Fruit fly (Drosophila melanogaster) whole organism, embryonic: ENCODE data around the gene Patj.
A peak's percentile ranks its signal among the peaks of the same experiment; 100 is the strongest.

Experiments used
- Abd-B ChIP-seq: fragments of 200-800 bp; sonication (Bioruptor generic); optimal IDR thresholded peaks from 2 replicates; lab custom pipeline; 2018; ENCODE audit warnings: missing biosample characterization, mild to moderate bottlenecking, missing genetic modification characterization, moderate library complexity
- Adf1 ChIP-seq: fragments of 200-800 bp; sonication (Bioruptor generic); IDR thresholded peaks from 2 replicates; pipeline ENCODE4 v1.3.6; 2022; ENCODE audit warnings: missing biosample characterization, missing genetic modification characterization
- Asciz ChIP-seq: fragments of 200-800 bp; sonication (Bioruptor generic); optimal IDR thresholded peaks from 2 replicates; lab custom pipeline; 2017; ENCODE audit warnings: missing biosample characterization, mild to moderate bottlenecking, missing genetic modification characterization, missing genetic modification reagents
- CG10267 ChIP-seq: fragments of 200-800 bp; sonication (Bioruptor generic); optimal IDR thresholded peaks from 2 replicates; lab custom pipeline; 2018; ENCODE audit warnings: missing biosample characterization, mild to moderate bottlenecking, missing genetic modification characterization, moderate library complexity
- CG10654 ChIP-seq: fragments of 200-800 bp; sonication (Bioruptor generic); optimal IDR thresholded peaks from 2 replicates; lab custom pipeline; 2016; ENCODE audit warnings: missing biosample characterization, missing genetic modification characterization
- CG1233 ChIP-seq: fragments of 200-800 bp; sonication (Bioruptor generic); optimal IDR thresholded peaks from 4 replicates; lab custom pipeline; 2018; ENCODE audit warnings: missing biosample characterization, mild to moderate bottlenecking, missing genetic modification characterization
- CG13296 ChIP-seq: fragments of 200-800 bp; sonication (Bioruptor generic); optimal IDR thresholded peaks from 3 replicates; lab custom pipeline; 2018; ENCODE audit warnings: missing biosample characterization, mild to moderate bottlenecking, missing genetic modification characterization
- CG14710 ChIP-seq: fragments of 200-800 bp; sonication (Bioruptor generic); optimal IDR thresholded peaks from 3 replicates; lab custom pipeline; 2019; ENCODE audit warnings: missing biosample characterization, mild to moderate bottlenecking, missing genetic modification characterization, moderate library complexity
- CG14965 ChIP-seq: fragments of 200-800 bp; sonication (Bioruptor generic); optimal IDR thresholded peaks from 2 replicates; lab custom pipeline; 2016; ENCODE audit warnings: missing biosample characterization, missing genetic modification characterization, borderline replicate concordance
- CG15696 ChIP-seq: fragments of 200-800 bp; sonication (Bioruptor generic); optimal IDR thresholded peaks from 2 replicates; lab custom pipeline; 2019; ENCODE audit warnings: missing biosample characterization, mild to moderate bottlenecking, missing genetic modification characterization, moderate library complexity
- CG16779 ChIP-seq: fragments of 200-800 bp; sonication (Bioruptor generic); IDR thresholded peaks from 2 replicates; pipeline ENCODE4 v1.3.6; 2022; ENCODE audit warnings: missing biosample characterization, missing genetic modification characterization
- CG2116 ChIP-seq: fragments of 200-800 bp; sonication (Bioruptor generic); optimal IDR thresholded peaks from 3 replicates; lab custom pipeline; 2018; ENCODE audit warnings: missing biosample characterization, mild to moderate bottlenecking, missing genetic modification characterization
- CG2129 ChIP-seq: fragments of 200-800 bp; sonication (Bioruptor generic); IDR thresholded peaks from 2 replicates; pipeline ENCODE4 v1.3.6; 2022; ENCODE audit warnings: missing biosample characterization, missing genetic modification characterization; ENCODE audit not compliant: partially characterized antibody
- CG31388 ChIP-seq: fragments of 200-800 bp; sonication (Bioruptor generic); optimal IDR thresholded peaks from 2 replicates; lab custom pipeline; 2016; ENCODE audit warnings: missing biosample characterization, missing genetic modification characterization
- CG4707 ChIP-seq: fragments of 200-800 bp; sonication (Bioruptor generic); optimal IDR thresholded peaks from 2 replicates; lab custom pipeline; 2018; ENCODE audit warnings: missing biosample characterization, mild to moderate bottlenecking, missing genetic modification characterization, moderate library complexity
- CG6689 ChIP-seq: fragments of 200-800 bp; sonication (Bioruptor generic); IDR thresholded peaks from 2 replicates; pipeline ENCODE4 v1.3.6; 2022; ENCODE audit warnings: missing biosample characterization, missing genetic modification characterization
- CG7357 ChIP-seq: fragments of 200-800 bp; sonication (Bioruptor generic); IDR thresholded peaks from 3 replicates; pipeline ENCODE4 v1.3.6; 2022; ENCODE audit warnings: missing biosample characterization, missing genetic modification characterization
- CG7372 ChIP-seq: fragments of 200-800 bp; sonication (Bioruptor generic); IDR thresholded peaks from 2 replicates; pipeline ENCODE4 v1.3.6; 2022; ENCODE audit warnings: missing biosample characterization, missing genetic modification characterization
- CG8478 ChIP-seq: fragments of >200 bp; optimal IDR thresholded peaks from 2 replicates; lab custom pipeline; 2018
- CG8765 ChIP-seq: fragments of 200-800 bp; sonication (Bioruptor generic); IDR thresholded peaks from 2 replicates; pipeline ENCODE4 v1.3.6; 2022; ENCODE audit warnings: missing biosample characterization, missing genetic modification characterization
- CG8924 ChIP-seq: fragments of 200-800 bp; optimal IDR thresholded peaks from 3 replicates; lab custom pipeline; 2019; ENCODE audit warnings: missing biosample characterization, mild to moderate bottlenecking, missing genetic modification characterization, moderate library complexity
- CG9817 ChIP-seq: fragments of 200-800 bp; sonication (Bioruptor generic); optimal IDR thresholded peaks from 2 replicates; lab custom pipeline; 2018; ENCODE audit warnings: missing biosample characterization, mild to moderate bottlenecking, missing genetic modification characterization, moderate library complexity
- D ChIP-seq, 2 experiments: fragments of 200-800 bp in 1 of 2; fragments of >200 bp in 1 of 2; sonication (Bioruptor generic) in 1 of 2; optimal IDR thresholded peaks; 2 replicates in 1 of 2; 3 replicates in 1 of 2; lab custom pipeline; 2017; ENCODE audit warnings: mild to moderate bottlenecking in 1 of 2, missing biosample characterization in 1 of 2, missing genetic modification characterization in 1 of 2, missing genetic modification reagents in 1 of 2
- Dll ChIP-seq: fragments of 200-800 bp; sonication (Bioruptor generic); IDR thresholded peaks from 4 replicates; pipeline ENCODE4 v1.3.6; 2022; ENCODE audit warnings: missing biosample characterization, missing genetic modification characterization; ENCODE audit not compliant: partially characterized antibody
- Eip74EF ChIP-seq, 2 experiments: fragments of 200-800 bp in 1 of 2; fragments of >200 bp in 1 of 2; sonication (Bioruptor generic) in 1 of 2; optimal IDR thresholded peaks; 2 replicates each; lab custom pipeline; 2017 to 2019; ENCODE audit warnings: missing biosample characterization in 2 of 2, missing genetic modification characterization in 2 of 2, mild to moderate bottlenecking in 1 of 2, moderate library complexity in 1 of 2
- Gsc ChIP-seq: fragments of 200-800 bp; sonication (Bioruptor generic); IDR thresholded peaks from 2 replicates; pipeline ENCODE4 v1.3.6; 2022; ENCODE audit warnings: missing biosample characterization, missing genetic modification characterization
- Gug ChIP-seq: fragments of 200-800 bp; sonication (Bioruptor generic); IDR thresholded peaks from 4 replicates; pipeline ENCODE4 v1.3.6; 2022; ENCODE audit warnings: missing biosample characterization, missing genetic modification characterization
- Hand ChIP-seq: fragments of 200-800 bp; sonication (Bioruptor generic); optimal IDR thresholded peaks from 2 replicates; lab custom pipeline; 2017; ENCODE audit warnings: mild to moderate bottlenecking, missing biosample characterization, missing genetic modification reagents, missing genetic modification characterization
- Jarid2 ChIP-seq: fragments of 200-800 bp; sonication (Bioruptor generic); optimal IDR thresholded peaks from 3 replicates; lab custom pipeline; 2017; ENCODE audit warnings: mild to moderate bottlenecking, missing biosample characterization, missing genetic modification reagents, missing genetic modification characterization
- Lpt ChIP-seq: fragments of >200 bp; optimal IDR thresholded peaks from 2 replicates; lab custom pipeline; 2018; ENCODE audit warnings: missing biosample characterization, missing genetic modification characterization
- Myb ChIP-seq: fragments of 200-800 bp; sonication (Bioruptor generic); optimal IDR thresholded peaks from 2 replicates; lab custom pipeline; 2016; ENCODE audit warnings: missing biosample characterization, missing genetic modification characterization
- Nf-YA ChIP-seq: fragments of 200-800 bp; sonication (Bioruptor generic); IDR thresholded peaks from 2 replicates; pipeline ENCODE4 v1.3.6; 2022; ENCODE audit warnings: missing biosample characterization, missing genetic modification characterization
- Sin3A ChIP-seq: fragments of >200 bp; optimal IDR thresholded peaks from 2 replicates; lab custom pipeline; 2018
- Spps ChIP-seq: fragments of 200-800 bp; sonication (Bioruptor generic); optimal IDR thresholded peaks from 2 replicates; lab custom pipeline; 2018; ENCODE audit warnings: missing biosample characterization, mild to moderate bottlenecking, missing genetic modification characterization
- chif ChIP-seq, 2 experiments: fragments of 200-800 bp; sonication (Bioruptor generic); optimal IDR thresholded peaks; 3 replicates each; lab custom pipeline; 2016; ENCODE audit warnings: missing biosample characterization in 2 of 2, missing genetic modification characterization in 2 of 2
- crc ChIP-seq: fragments of 200-800 bp; sonication (Bioruptor generic); optimal IDR thresholded peaks from 2 replicates; lab custom pipeline; 2016; ENCODE audit warnings: missing biosample characterization, missing genetic modification characterization
- gsb ChIP-seq: fragments of 200-800 bp; sonication (Bioruptor generic); IDR thresholded peaks from 2 replicates; pipeline ENCODE4 v1.3.6; 2022; ENCODE audit warnings: missing biosample characterization, missing genetic modification characterization
- h ChIP-seq: fragments of >200 bp; optimal IDR thresholded peaks from 2 replicates; lab custom pipeline; 2017
- hb ChIP-seq: fragments of 200-800 bp; sonication (Bioruptor generic); IDR thresholded peaks from 3 replicates; pipeline ENCODE4 v1.3.6; 2022; ENCODE audit warnings: missing biosample characterization, missing genetic modification characterization; ENCODE audit not compliant: partially characterized antibody
- ken ChIP-seq: fragments of 200-800 bp; sonication (Bioruptor generic); IDR thresholded peaks from 3 replicates; pipeline ENCODE4 v1.3.6; 2022; ENCODE audit warnings: missing biosample characterization, missing genetic modification characterization
- lab ChIP-seq: fragments of 200-800 bp; sonication (Bioruptor generic); optimal IDR thresholded peaks from 3 replicates; lab custom pipeline; 2017; ENCODE audit warnings: missing biosample characterization, missing genetic modification characterization, mild to moderate bottlenecking, moderate library complexity, missing genetic modification reagents
- lbe ChIP-seq: fragments of 200-800 bp; sonication (Bioruptor generic); optimal IDR thresholded peaks from 2 replicates; lab custom pipeline; 2016; ENCODE audit warnings: missing biosample characterization, mild to moderate bottlenecking, missing genetic modification characterization
- lov ChIP-seq, 2 experiments: fragments of 200-800 bp in 1 of 2; fragments of >200 bp in 1 of 2; sonication (Bioruptor generic) in 1 of 2; IDR thresholded peaks in 1 of 2; optimal IDR thresholded peaks in 1 of 2; 2 replicates in 1 of 2; 3 replicates in 1 of 2; pipeline versions ENCODE4 v1.3.6 to Lab custom; 2017 to 2022; ENCODE audit warnings: missing biosample characterization in 1 of 2, missing genetic modification characterization in 1 of 2
- onecut ChIP-seq: fragments of 200-800 bp; sonication (Bioruptor generic); IDR thresholded peaks from 2 replicates; pipeline ENCODE4 v1.3.6; 2022; ENCODE audit warnings: missing biosample characterization, missing genetic modification characterization
- rib ChIP-seq: fragments of 200-800 bp; sonication (Bioruptor generic); IDR thresholded peaks from 2 replicates; pipeline ENCODE4 v1.3.6; 2022; ENCODE audit warnings: missing biosample characterization, missing genetic modification characterization
- run ChIP-seq: fragments of 200-800 bp; sonication (Bioruptor generic); optimal IDR thresholded peaks from 3 replicates; lab custom pipeline; 2018; ENCODE audit warnings: missing biosample characterization, mild to moderate bottlenecking, missing genetic modification characterization
- schlank ChIP-seq: fragments of 200-800 bp; sonication (Bioruptor generic); optimal IDR thresholded peaks from 2 replicates; lab custom pipeline; 2018; ENCODE audit warnings: missing biosample characterization, mild to moderate bottlenecking, missing genetic modification characterization
- slbo ChIP-seq: fragments of 200-800 bp; sonication (Bioruptor generic); IDR thresholded peaks from 2 replicates; pipeline ENCODE4 v1.3.6; 2022; ENCODE audit warnings: missing biosample characterization, missing genetic modification characterization
- twi ChIP-seq: fragments of 200-800 bp; optimal IDR thresholded peaks from 2 replicates; lab custom pipeline; 2019; ENCODE audit warnings: missing biosample characterization, mild to moderate bottlenecking, missing genetic modification characterization, moderate library complexity
- tx ChIP-seq: fragments of 200-800 bp; sonication (Bioruptor generic); optimal IDR thresholded peaks from 2 replicates; lab custom pipeline; 2016; ENCODE audit warnings: missing biosample characterization, missing genetic modification characterization
- zf30C ChIP-seq: fragments of 200-800 bp; sonication (Bioruptor generic); optimal IDR thresholded peaks from 3 replicates; lab custom pipeline; 2018; ENCODE audit warnings: missing biosample characterization, mild to moderate bottlenecking, missing genetic modification characterization

Gene Patj

dm6 chr3L:1802802-1803201 lies 4.2 kb downstream of the Patj start, which contains the start of the genes JTBR and CG42676 (continued):
- no peak for TF ChIP-seq CG2129
- no peak for TF ChIP-seq slbo (GFP tag; lab: Robert Waterston, UW)
- TF ChIP-seq Hand (GFP tag; lab: Kevin White, UChicago) = no peak
- TF ChIP-seq Myb (GFP tag; lab: Kevin White, UChicago) = no peak
- no peak for TF ChIP-seq CG9817 (tag; lab: Kevin White, UChicago)
- peak in 1 of 2 experiments; percentile 8 for TF ChIP-seq chif (GFP tag; optimal IDR thresholded peaks at IDR 0.05; lab: Kevin White, UChicago)
- TF ChIP-seq CG6689 (GFP tag; lab: Robert Waterston, UW) = no peak
- TF ChIP-seq ken (GFP tag; lab: Robert Waterston, UW) = no peak
- no peak for TF ChIP-seq Nf-YA (GFP tag; lab: Robert Waterston, UW)
- no peak for TF ChIP-seq Gsc (GFP tag; lab: Robert Waterston, UW)
- no peak for TF ChIP-seq schlank (tag; lab: Kevin White, UChicago)
- TF ChIP-seq D (optimal IDR thresholded peaks at IDR 0.05; lab: Kevin White, UChicago) = no peak
- no peak for TF ChIP-seq D (GFP tag; optimal IDR thresholded peaks at IDR 0.05; lab: Kevin White, UChicago)
- no peak for TF ChIP-seq lab
- TF ChIP-seq CG14965 = no peak
- no peak for TF ChIP-seq onecut (GFP tag; lab: Robert Waterston, UW)
- peak; percentile 53 for TF ChIP-seq CG10267
- TF ChIP-seq Eip74EF (GFP tag; optimal IDR thresholded peaks at IDR 0.05; lab: Kevin White, UChicago) = no peak
- no peak for TF ChIP-seq CG4707 (GFP tag; lab: Kevin White, UChicago)
- TF ChIP-seq Abd-B = peak; percentile 42
- peak; percentile 72 for TF ChIP-seq Sin3A (lab: Kevin White, UChicago)
- TF ChIP-seq Jarid2 (GFP tag; lab: Kevin White, UChicago) = no peak
- no peak for TF ChIP-seq CG8924
- no peak for TF ChIP-seq Lpt
- no peak for TF ChIP-seq zf30C (GFP tag; lab: Kevin White, UChicago)
- no peak for TF ChIP-seq CG16779 (GFP tag; lab: Robert Waterston, UW)
- TF ChIP-seq Dll = peak; percentile 39; the same call in 1 of the 4 replicates
- no peak for TF ChIP-seq gsb
- TF ChIP-seq CG13296 = no peak
- TF ChIP-seq rib (GFP tag; lab: Robert Waterston, UW) = no peak
- TF ChIP-seq lov (optimal IDR thresholded peaks at IDR 0.05; lab: Kevin White, UChicago) = no peak
- TF ChIP-seq lov (GFP tag; IDR thresholded peaks at IDR 0.05; lab: Robert Waterston, UW) = no peak
- TF ChIP-seq Asciz (GFP tag; lab: Kevin White, UChicago) = no peak
- no peak for TF ChIP-seq CG10654 (GFP tag; lab: Kevin White, UChicago)
- no peak for TF ChIP-seq hb
- TF ChIP-seq CG15696 (tag; lab: Kevin White, UChicago) = peak; percentile 22
- no peak for TF ChIP-seq Gug (GFP tag; lab: Robert Waterston, UW)
- no peak for TF ChIP-seq CG1233
- TF ChIP-seq CG14710 (tag; lab: Kevin White, UChicago) = peak; percentile 93
- TF ChIP-seq CG7357 (GFP tag; lab: Robert Waterston, UW) = no peak
- TF ChIP-seq CG31388 (GFP tag; lab: Kevin White, UChicago) = no peak
- no peak for TF ChIP-seq CG8765 (GFP tag; lab: Robert Waterston, UW)
- no peak for TF ChIP-seq CG7372
- TF ChIP-seq tx (GFP tag; lab: Kevin White, UChicago) = no peak
- no peak for TF ChIP-seq Adf1 (GFP tag; lab: Robert Waterston, UW)
- no peak for TF ChIP-seq twi (tag; lab: Kevin White, UChicago)
- TF ChIP-seq lbe (GFP tag; lab: Kevin White, UChicago) = no peak
- peak; percentile 34 for TF ChIP-seq CG2116 (GFP tag; lab: Kevin White, UChicago)
- no peak for TF ChIP-seq CG8478 (lab: Kevin White, UChicago)
- no peak for TF ChIP-seq run (tag; lab: Kevin White, UChicago)
- TF ChIP-seq h = no peak
- no peak for TF ChIP-seq Spps
- TF ChIP-seq crc = no peak
